Fruit fly (Drosophila melanogaster): ENCODE results near the gene Glut1.
A peak's percentile ranks its signal among the peaks of the same experiment; 100 is the strongest.

DNA sequence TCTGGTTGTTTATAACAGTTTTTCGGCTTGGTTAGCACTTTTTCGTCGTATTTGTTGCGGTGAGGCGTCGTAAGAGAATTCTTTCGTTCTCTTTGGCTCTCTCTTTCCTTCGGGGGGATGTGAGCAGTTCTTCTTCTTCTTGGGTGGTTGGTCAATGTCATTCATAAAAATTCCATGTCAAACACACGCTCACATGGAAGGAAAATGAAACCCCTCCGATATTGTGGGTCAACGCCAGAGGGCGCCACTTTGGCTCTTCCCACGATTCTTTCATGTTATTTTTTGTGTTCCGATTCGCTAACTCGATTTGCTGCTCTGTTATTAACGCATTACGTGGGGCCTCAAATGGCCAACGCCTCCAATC is 31.0 kb upstream of the Glut1 start:
- TF ChIP-seq CG8478 (optimal IDR thresholded peaks at IDR 0.05), result no peak
- peak; percentile 84 to 88 for TF ChIP-seq CTCF (optimal IDR thresholded peaks at IDR 0.05)

All from S2 (cell line).